Fruit fly (Drosophila melanogaster) whole organism, pupa: ENCODE data around the gene Ir92a.

Source experiments
- CG10348 ChIP-seq: fragments of 200-800 bp; sonication (Bioruptor generic); IDR thresholded peaks from 2 replicates; pipeline ENCODE4 v1.3.6; 2022; ENCODE audit warnings: missing biosample characterization, missing genetic modification characterization
- CG12605 ChIP-seq: fragments of 200-800 bp; sonication (Bioruptor generic); IDR thresholded peaks from 2 replicates; pipeline ENCODE4 v1.3.6; 2022; ENCODE audit warnings: missing biosample characterization, missing genetic modification characterization
- CG13204 ChIP-seq: fragments of 200-800 bp; sonication (Bioruptor generic); optimal IDR thresholded peaks from 2 replicates; lab custom pipeline; 2018; ENCODE audit warnings: missing biosample characterization, mild to moderate bottlenecking, missing genetic modification characterization, moderate library complexity
- CG14655 ChIP-seq: fragments of 200-800 bp; sonication (Bioruptor generic); optimal IDR thresholded peaks from 3 replicates; lab custom pipeline; 2017; ENCODE audit warnings: mild to moderate bottlenecking, missing biosample characterization, missing genetic modification reagents, missing genetic modification characterization
- CG15710 ChIP-seq: fragments of 200-800 bp; sonication (Bioruptor generic); optimal IDR thresholded peaks from 2 replicates; lab custom pipeline; 2018; ENCODE audit warnings: missing biosample characterization, mild to moderate bottlenecking, missing genetic modification characterization, moderate library complexity
- CG17806 ChIP-seq: fragments of 200-800 bp; sonication (Bioruptor generic); optimal IDR thresholded peaks from 2 replicates; lab custom pipeline; 2018; ENCODE audit warnings: missing biosample characterization, mild to moderate bottlenecking, missing genetic modification characterization, moderate library complexity
- CG32121 ChIP-seq: fragments of 200-800 bp; sonication (Bioruptor generic); IDR thresholded peaks from 2 replicates; pipeline ENCODE4 v1.3.6; 2022; ENCODE audit warnings: missing biosample characterization, missing genetic modification characterization
- CG34367 ChIP-seq: fragments of 200-800 bp; sonication (Bioruptor generic); optimal IDR thresholded peaks from 2 replicates; lab custom pipeline; 2018; ENCODE audit warnings: missing biosample characterization, mild to moderate bottlenecking, missing genetic modification characterization
- CG4496 ChIP-seq: fragments of 200-800 bp; sonication (Bioruptor generic); IDR thresholded peaks from 3 replicates; pipeline ENCODE4 v1.3.6; 2022; ENCODE audit warnings: missing biosample characterization, missing genetic modification characterization
- CG8159 ChIP-seq: fragments of 200-800 bp; sonication (Bioruptor generic); optimal IDR thresholded peaks from 3 replicates; lab custom pipeline; 2018; ENCODE audit warnings: missing biosample characterization, mild to moderate bottlenecking, missing genetic modification characterization, moderate library complexity
- CG8301 ChIP-seq: fragments of 200-800 bp; sonication (Bioruptor generic); optimal IDR thresholded peaks from 2 replicates; lab custom pipeline; 2018; ENCODE audit warnings: missing biosample characterization, mild to moderate bottlenecking, missing genetic modification characterization
- CG9948 ChIP-seq: fragments of 200-800 bp; sonication (Bioruptor generic); optimal IDR thresholded peaks from 2 replicates; lab custom pipeline; 2018; ENCODE audit warnings: missing biosample characterization, mild to moderate bottlenecking, missing genetic modification characterization, moderate library complexity
- D1 ChIP-seq: fragments of 200-800 bp; sonication (Bioruptor generic); optimal IDR thresholded peaks from 2 replicates; lab custom pipeline; 2018; ENCODE audit warnings: missing biosample characterization, mild to moderate bottlenecking, missing genetic modification characterization, moderate library complexity
- EcR ChIP-seq: fragments of 200-800 bp; sonication (Bioruptor generic); optimal IDR thresholded peaks from 3 replicates; lab custom pipeline; 2019; ENCODE audit warnings: missing biosample characterization, missing genetic modification characterization, mild to moderate bottlenecking, moderate library complexity, missing genetic modification reagents
- Ets98B ChIP-seq: fragments of 200-800 bp; sonication (Bioruptor generic); IDR thresholded peaks from 2 replicates; pipeline ENCODE4 v1.3.6; 2022; ENCODE audit warnings: missing biosample characterization, missing genetic modification characterization
- Pif1A ChIP-seq: fragments of 200-800 bp; sonication (Bioruptor generic); optimal IDR thresholded peaks from 3 replicates; lab custom pipeline; 2016; ENCODE audit warnings: missing biosample characterization, missing genetic modification characterization
- Pif1B ChIP-seq: fragments of 200-800 bp; sonication (Bioruptor generic); optimal IDR thresholded peaks from 3 replicates; lab custom pipeline; 2016; ENCODE audit warnings: missing biosample characterization, missing genetic modification characterization
- Snoo ChIP-seq: fragments of 200-800 bp; sonication (Bioruptor generic); optimal IDR thresholded peaks from 3 replicates; lab custom pipeline; 2017; ENCODE audit warnings: missing biosample characterization, mild to moderate bottlenecking, missing genetic modification characterization, inconsistent platforms
- fd96Ca ChIP-seq: fragments of 200-800 bp; sonication (Bioruptor generic); IDR thresholded peaks from 3 replicates; pipeline ENCODE4 v1.3.6; 2022; ENCODE audit warnings: missing biosample characterization, missing genetic modification characterization
- gl ChIP-seq: fragments of 200-800 bp; sonication (Bioruptor generic); optimal IDR thresholded peaks from 2 replicates; lab custom pipeline; 2018; ENCODE audit warnings: missing biosample characterization, mild to moderate bottlenecking, missing genetic modification characterization
- rn ChIP-seq: fragments of 200-800 bp; sonication (Bioruptor generic); IDR thresholded peaks from 2 replicates; pipeline ENCODE4 v1.3.6; 2022; ENCODE audit warnings: missing biosample characterization, missing genetic modification characterization

The Ir92a gene

dm6 chr3R:20338673-20339072 is at the start of gene Ir92a:
Gene Ir92a (plus strand): TSS chr3R:20338973.
- TF ChIP-seq Ets98B = no peak
- no peak for TF ChIP-seq CG8301 (tag; lab: Kevin White, UChicago)
- TF ChIP-seq gl = no peak
- TF ChIP-seq CG15710 (tag; lab: Kevin White, UChicago) = no peak
- no peak for TF ChIP-seq CG34367 (tag; lab: Kevin White, UChicago)
- no peak for TF ChIP-seq Pif1A (GFP tag; lab: Kevin White, UChicago)
- no peak for TF ChIP-seq EcR (GFP tag; lab: Kevin White, UChicago)
- no peak for TF ChIP-seq CG4496 (GFP tag; lab: Robert Waterston, UW)
- no peak for TF ChIP-seq Snoo (tag; lab: Kevin White, UChicago)
- no peak for TF ChIP-seq fd96Ca
- no peak for TF ChIP-seq CG32121 (GFP tag; lab: Robert Waterston, UW)
- TF ChIP-seq D1 (tag; lab: Kevin White, UChicago) = no peak
- TF ChIP-seq CG17806 = no peak
- TF ChIP-seq CG10348 (GFP tag; lab: Robert Waterston, UW) = no peak
- TF ChIP-seq CG13204 (GFP tag; lab: Kevin White, UChicago) = no peak
- no peak for TF ChIP-seq CG8159 (tag; lab: Kevin White, UChicago)
- no peak for TF ChIP-seq rn (GFP tag; lab: Robert Waterston, UW)
- no peak for TF ChIP-seq CG14655 (GFP tag; lab: Kevin White, UChicago)

dm6 chr3R:20291106-20291505 is 47.7 kb upstream of the Ir92a start:
- TF ChIP-seq EcR (GFP tag; lab: Kevin White, UChicago) (peak; percentile 22), CG17806 (no peak), CG13204 (GFP tag; lab: Kevin White, UChicago) (peak; percentile 9)

- TF ChIP-seq CG15710 (tag; lab: Kevin White, UChicago) (peak; percentile 39), CG9948 (peak; percentile 44), CG8301 (tag; lab: Kevin White, UChicago) (no peak), CG14655 (GFP tag; lab: Kevin White, UChicago) (peak; percentile 19), Ets98B (no peak), CG34367 (tag; lab: Kevin White, UChicago) (peak; percentile 11), CG17806 (peak; percentile 31), CG8159 (tag; lab: Kevin White, UChicago) (peak; percentile 64)
Observed at dm6 chr3R:20291594-20291993, 47.2 kb upstream of the Ir92a start.

dm6 chr3R:20292030-20292879 is 46.5 kb upstream of the Ir92a start:
- TF ChIP-seq Snoo (tag; lab: Kevin White, UChicago) (peak; percentile 77), EcR (GFP tag; lab: Kevin White, UChicago) (peak; percentile 57), Ets98B (no peak), CG34367 (tag; lab: Kevin White, UChicago) (peak; percentile 71), CG4496 (GFP tag; lab: Robert Waterston, UW) (no peak), CG17806 (peak; percentile 67), Pif1A (GFP tag; lab: Kevin White, UChicago) (no peak), CG9948 (peak; percentile 79), CG15710 (tag; lab: Kevin White, UChicago) (peak; percentile 88), Pif1B (peak; percentile 33), CG8159 (tag; lab: Kevin White, UChicago) (peak; percentile 90), rn (GFP tag; lab: Robert Waterston, UW) (no peak)
- TF ChIP-seq, all 21 proteins: peak for 8

- TF ChIP-seq CG10348 (GFP tag; lab: Robert Waterston, UW) (no peak), CG8301 (tag; lab: Kevin White, UChicago) (no peak), CG15710 (tag; lab: Kevin White, UChicago) (no peak), CG17806 (no peak), Pif1B (no peak), CG4496 (GFP tag; lab: Robert Waterston, UW) (no peak), CG9948 (no peak), Snoo (tag; lab: Kevin White, UChicago) (no peak), CG12605 (peak; percentile 63), fd96Ca (0 out of 3 replicates have a peak, but pooled peaks have one; percentile 28), rn (GFP tag; lab: Robert Waterston, UW) (no peak), Pif1A (GFP tag; lab: Kevin White, UChicago) (no peak), D1 (tag; lab: Kevin White, UChicago) (no peak), EcR (GFP tag; lab: Kevin White, UChicago) (peak; percentile 79), CG32121 (GFP tag; lab: Robert Waterston, UW) (no peak), gl (peak; percentile 66), Ets98B (no peak), CG13204 (GFP tag; lab: Kevin White, UChicago) (peak; percentile 55), CG14655 (GFP tag; lab: Kevin White, UChicago) (no peak), CG8159 (tag; lab: Kevin White, UChicago) (no peak), CG34367 (tag; lab: Kevin White, UChicago) (no peak)
Observed at dm6 chr3R:20292880-20293491, 45.8 kb upstream of the Ir92a start.
